Fruit fly (Drosophila melanogaster) whole organism, embryonic: ENCODE measurements around the gene CG13884.

ENCODE experiments used
- Bdp1 ChIP-seq: fragments of 200-800 bp; sonication (Bioruptor generic); optimal IDR thresholded peaks from 3 replicates; lab custom pipeline; 2016; ENCODE audit warnings: missing biosample characterization, missing genetic modification characterization
- CG10979 ChIP-seq: fragments of 200-800 bp; sonication (Bioruptor generic); optimal IDR thresholded peaks from 2 replicates; lab custom pipeline; 2018; ENCODE audit warnings: missing biosample characterization, mild to moderate bottlenecking, missing genetic modification characterization, moderate library complexity
- CG11247 ChIP-seq: fragments of 200-800 bp; sonication (Bioruptor generic); IDR thresholded peaks from 2 replicates; pipeline ENCODE4 v1.3.6; 2022; ENCODE audit warnings: missing biosample characterization, missing genetic modification characterization
- CG11456 ChIP-seq: fragments of 200-800 bp; sonication (Bioruptor generic); IDR thresholded peaks from 3 replicates; pipeline ENCODE4 v1.3.6; 2022; ENCODE audit warnings: missing biosample characterization, missing genetic modification characterization
- CG12236 ChIP-seq: fragments of 200-800 bp; sonication (Bioruptor generic); optimal IDR thresholded peaks from 2 replicates; lab custom pipeline; 2016; ENCODE audit warnings: missing biosample characterization, missing genetic modification characterization
- CG13287 ChIP-seq: fragments of 200-800 bp; sonication (Bioruptor generic); IDR thresholded peaks from 2 replicates; pipeline ENCODE4 v1.3.6; 2022; ENCODE audit warnings: missing biosample characterization, missing genetic modification characterization; ENCODE audit not compliant: partially characterized antibody
- CG14050 ChIP-seq: fragments of 200-800 bp; sonication (Bioruptor generic); IDR thresholded peaks from 3 replicates; pipeline ENCODE4 v1.3.6; 2022; ENCODE audit warnings: missing biosample characterization, missing genetic modification characterization
- CG14965 ChIP-seq: fragments of 200-800 bp; sonication (Bioruptor generic); optimal IDR thresholded peaks from 2 replicates; lab custom pipeline; 2016; ENCODE audit warnings: missing biosample characterization, missing genetic modification characterization, borderline replicate concordance
- CG16779 ChIP-seq: fragments of 200-800 bp; sonication (Bioruptor generic); IDR thresholded peaks from 2 replicates; pipeline ENCODE4 v1.3.6; 2022; ENCODE audit warnings: missing biosample characterization, missing genetic modification characterization
- CG16863 ChIP-seq: fragments of 200-800 bp; sonication (Bioruptor generic); optimal IDR thresholded peaks from 3 replicates; lab custom pipeline; 2016; ENCODE audit warnings: missing biosample characterization, missing genetic modification characterization
- CG17359 ChIP-seq: fragments of 200-800 bp; sonication (Bioruptor generic); optimal IDR thresholded peaks from 3 replicates; lab custom pipeline; 2018; ENCODE audit warnings: missing biosample characterization, mild to moderate bottlenecking, missing genetic modification characterization, moderate library complexity
- CG18011 ChIP-seq: fragments of 200-800 bp; sonication (Bioruptor generic); optimal IDR thresholded peaks from 2 replicates; lab custom pipeline; 2017; ENCODE audit warnings: missing biosample characterization, missing genetic modification characterization, mild to moderate bottlenecking, moderate library complexity, missing genotype
- CG18262 ChIP-seq: fragments of 200-800 bp; optimal IDR thresholded peaks from 3 replicates; lab custom pipeline; 2019; ENCODE audit warnings: missing biosample characterization, mild to moderate bottlenecking, missing genetic modification characterization, moderate library complexity
- CG18476 ChIP-seq: fragments of 200-800 bp; sonication (Bioruptor generic); optimal IDR thresholded peaks from 2 replicates; lab custom pipeline; 2016; ENCODE audit warnings: missing biosample characterization, mild to moderate bottlenecking, missing genetic modification characterization
- CG2712 ChIP-seq: fragments of 200-800 bp; optimal IDR thresholded peaks from 3 replicates; lab custom pipeline; 2019; ENCODE audit warnings: missing biosample characterization, mild to moderate bottlenecking, missing genetic modification characterization, moderate library complexity
- CG33557 ChIP-seq: fragments of 200-800 bp; sonication (Bioruptor generic); optimal IDR thresholded peaks from 2 replicates; lab custom pipeline; 2019; ENCODE audit warnings: missing biosample characterization, mild to moderate bottlenecking, missing genetic modification characterization, moderate library complexity
- CG3726 ChIP-seq: fragments of 200-800 bp; sonication (Bioruptor generic); IDR thresholded peaks from 3 replicates; pipeline ENCODE4, ENCODE4 v1.3.6; 2022; ENCODE audit warnings: missing biosample characterization, missing genetic modification characterization
- CG4282 ChIP-seq: fragments of 200-800 bp; sonication (Bioruptor generic); optimal IDR thresholded peaks from 2 replicates; lab custom pipeline; 2016; ENCODE audit warnings: missing biosample characterization, missing genetic modification characterization
- CG7928 ChIP-seq: fragments of 200-800 bp; sonication (Bioruptor generic); optimal IDR thresholded peaks from 2 replicates; lab custom pipeline; 2017; ENCODE audit warnings: missing biosample characterization, mild to moderate bottlenecking, missing genetic modification characterization
- CG8388 ChIP-seq: fragments of 200-800 bp; sonication (Bioruptor generic); optimal IDR thresholded peaks from 2 replicates; lab custom pipeline; 2019; ENCODE audit warnings: missing biosample characterization, mild to moderate bottlenecking, missing genetic modification characterization, moderate library complexity
- CTCF ChIP-seq: fragments of 200-800 bp; sonication (Bioruptor generic); optimal IDR thresholded peaks from 2 replicates; lab custom pipeline; 2017; ENCODE audit warnings: missing biosample characterization, mild to moderate bottlenecking, missing genetic modification characterization, moderate library complexity
- CoRest ChIP-seq: fragments of 200-800 bp; sonication (Bioruptor generic); optimal IDR thresholded peaks from 3 replicates; lab custom pipeline; 2018; ENCODE audit warnings: missing biosample characterization, mild to moderate bottlenecking, missing genetic modification characterization, moderate library complexity
- D19A ChIP-seq: fragments of 200-800 bp; optimal IDR thresholded peaks from 3 replicates; lab custom pipeline; 2019; ENCODE audit warnings: missing biosample characterization, mild to moderate bottlenecking, missing genetic modification characterization, moderate library complexity
- Hr51 ChIP-seq, 2 experiments: fragments of 200-800 bp; sonication (Bioruptor generic); optimal IDR thresholded peaks; 2 replicates in 1 of 2; 3 replicates in 1 of 2; lab custom pipeline; 2016 to 2018; ENCODE audit warnings: missing biosample characterization in 2 of 2, missing genetic modification characterization in 2 of 2, mild to moderate bottlenecking in 1 of 2, moderate library complexity in 1 of 2
- Lhr ChIP-seq: fragments of 200-800 bp; sonication (Bioruptor generic); optimal IDR thresholded peaks from 3 replicates; lab custom pipeline; 2017; ENCODE audit warnings: mild to moderate bottlenecking, missing biosample characterization, missing genetic modification reagents, missing genetic modification characterization
- MBD-R2 ChIP-seq: fragments of 200-800 bp; sonication (Bioruptor generic); IDR thresholded peaks from 2 replicates; pipeline ENCODE4 v1.3.6; 2022; ENCODE audit warnings: missing biosample characterization, missing genetic modification characterization
- Med ChIP-seq: fragments of 200-800 bp; sonication (Bioruptor generic); peaks from one replicate; lab custom pipeline; 2016; ENCODE audit warnings: missing biosample characterization, missing genetic modification characterization, mild to moderate bottlenecking, inconsistent platforms, moderate library complexity
- Myb ChIP-seq: fragments of 200-800 bp; sonication (Bioruptor generic); optimal IDR thresholded peaks from 2 replicates; lab custom pipeline; 2016; ENCODE audit warnings: missing biosample characterization, missing genetic modification characterization
- Optix ChIP-seq: fragments of 200-800 bp; sonication (Bioruptor generic); IDR thresholded peaks from 3 replicates; pipeline ENCODE4 v1.3.6; 2022; ENCODE audit warnings: missing biosample characterization, missing genetic modification characterization
- Rfx ChIP-seq: fragments of 200-800 bp; sonication (Bioruptor generic); IDR thresholded peaks from 2 replicates; pipeline ENCODE4 v1.3.6; 2022; ENCODE audit warnings: missing biosample characterization, missing genetic modification characterization
- Sin3A ChIP-seq: fragments of >200 bp; optimal IDR thresholded peaks from 2 replicates; lab custom pipeline; 2018
- Trl ChIP-seq, 3 experiments: fragments of >200 bp in 2 of 3; fragments of 200-800 bp in 1 of 3; sonication (Bioruptor generic) in 1 of 3; optimal IDR thresholded peaks; 2 replicates in 1 of 3; 3 replicates in 2 of 3; lab custom pipeline; 2016 to 2017; ENCODE audit warnings: missing biosample characterization in 1 of 3, missing genetic modification characterization in 1 of 3
- Usf ChIP-seq: fragments of 200-800 bp; sonication (Bioruptor generic); optimal IDR thresholded peaks from 2 replicates; lab custom pipeline; 2017; ENCODE audit warnings: missing genotype, missing biosample characterization, missing genetic modification characterization
- Xbp1 ChIP-seq: fragments of 200-800 bp; sonication (Bioruptor generic); optimal IDR thresholded peaks from 3 replicates; lab custom pipeline; 2016; ENCODE audit warnings: missing biosample characterization, mild to moderate bottlenecking, missing genetic modification characterization
- ap ChIP-seq: fragments of 200-800 bp; sonication (Bioruptor generic); IDR thresholded peaks from 2 replicates; pipeline ENCODE4 v1.3.6; 2022; ENCODE audit warnings: missing biosample characterization, missing genetic modification characterization
- bcd ChIP-seq: fragments of 200-800 bp; sonication (Bioruptor generic); optimal IDR thresholded peaks from 2 replicates; lab custom pipeline; 2017; ENCODE audit warnings: missing biosample characterization, mild to moderate bottlenecking, missing genetic modification characterization
- bsh ChIP-seq, 2 experiments: fragments of 200-800 bp; sonication (Bioruptor generic); optimal IDR thresholded peaks; 2 replicates each; lab custom pipeline; 2017 to 2018; ENCODE audit warnings: mild to moderate bottlenecking in 2 of 2, missing biosample characterization in 2 of 2, missing genetic modification characterization in 2 of 2, moderate library complexity in 1 of 2
- caup ChIP-seq: fragments of 200-800 bp; sonication (Bioruptor generic); optimal IDR thresholded peaks from 3 replicates; lab custom pipeline; 2017; ENCODE audit warnings: missing biosample characterization, mild to moderate bottlenecking, missing genetic modification characterization, moderate library complexity; ENCODE audit not compliant: severe bottlenecking
- croc ChIP-seq: fragments of 200-800 bp; sonication (Bioruptor generic); conservative IDR thresholded peaks from 3 replicates; pipeline ENCODE4 v1.3.6; 2022; ENCODE audit warnings: missing biosample characterization, missing genetic modification characterization
- dmrt11E ChIP-seq: fragments of 200-800 bp; sonication (Bioruptor generic); optimal IDR thresholded peaks from 3 replicates; lab custom pipeline; 2018; ENCODE audit warnings: missing biosample characterization, mild to moderate bottlenecking, missing genetic modification characterization, moderate library complexity
- eve ChIP-seq, 2 experiments: fragments of >200 bp; optimal IDR thresholded peaks; 2 replicates each; lab custom pipeline; 2017; ENCODE audit warnings: missing biosample characterization in 2 of 2, missing genetic modification characterization in 2 of 2
- grau ChIP-seq: fragments of 200-800 bp; optimal IDR thresholded peaks from 3 replicates; lab custom pipeline; 2019; ENCODE audit warnings: missing biosample characterization, mild to moderate bottlenecking, missing genetic modification characterization, moderate library complexity
- gsb ChIP-seq: fragments of 200-800 bp; sonication (Bioruptor generic); IDR thresholded peaks from 2 replicates; pipeline ENCODE4 v1.3.6; 2022; ENCODE audit warnings: missing biosample characterization, missing genetic modification characterization
- lola ChIP-seq, 3 experiments: fragments of >200 bp in 2 of 3; fragments of 200-800 bp in 1 of 3; sonication (Bioruptor generic) in 1 of 3; optimal IDR thresholded peaks; 2 replicates each; lab custom pipeline; 2017 to 2019; ENCODE audit warnings: missing biosample characterization in 3 of 3, missing genetic modification characterization in 3 of 3, mild to moderate bottlenecking in 1 of 3, moderate library complexity in 1 of 3
- lov ChIP-seq, 2 experiments: fragments of 200-800 bp in 1 of 2; fragments of >200 bp in 1 of 2; sonication (Bioruptor generic) in 1 of 2; IDR thresholded peaks in 1 of 2; optimal IDR thresholded peaks in 1 of 2; 2 replicates in 1 of 2; 3 replicates in 1 of 2; pipeline versions ENCODE4 v1.3.6 to Lab custom; 2017 to 2022; ENCODE audit warnings: missing biosample characterization in 1 of 2, missing genetic modification characterization in 1 of 2
- nerfin-1 ChIP-seq: fragments of 200-800 bp; sonication (Bioruptor generic); optimal IDR thresholded peaks from 3 replicates; lab custom pipeline; 2019; ENCODE audit warnings: missing biosample characterization, mild to moderate bottlenecking, missing genetic modification characterization, moderate library complexity
- pum ChIP-seq: fragments of 200-800 bp; sonication (Bioruptor generic); optimal IDR thresholded peaks from 2 replicates; lab custom pipeline; 2016; ENCODE audit warnings: missing biosample characterization, missing genetic modification characterization
- row ChIP-seq: fragments of 200-800 bp; sonication (Bioruptor generic); IDR thresholded peaks from 3 replicates; pipeline ENCODE4 v1.3.6; 2022; ENCODE audit warnings: missing biosample characterization, missing genetic modification characterization
- sisA ChIP-seq: fragments of 200-800 bp; sonication (Bioruptor generic); IDR thresholded peaks from 2 replicates; pipeline ENCODE4 v1.3.6; 2022; ENCODE audit warnings: missing biosample characterization, missing genetic modification characterization
- trem ChIP-seq: fragments of 200-800 bp; optimal IDR thresholded peaks from 3 replicates; lab custom pipeline; 2019; ENCODE audit warnings: missing biosample characterization, mild to moderate bottlenecking, missing genetic modification characterization, moderate library complexity

The CG13884 gene

dm6 chr3L:395192-395591, 29.0 kb upstream of the CG13884 start (continued):
- no peak for TF ChIP-seq CG3726 (GFP tag; lab: Robert Waterston, UW)
- peak in 1 of 2 experiments; percentile 20 for TF ChIP-seq Hr51 (GFP tag; optimal IDR thresholded peaks at IDR 0.05; lab: Kevin White, UChicago)
- TF ChIP-seq CG11456, result no peak
- peak; percentile 36 for TF ChIP-seq Med
- TF ChIP-seq D19A, result peak; percentile 30
- TF ChIP-seq CG14965 (GFP tag; lab: Kevin White, UChicago), result no peak
- no peak for TF ChIP-seq Sin3A (lab: Kevin White, UChicago)
- TF ChIP-seq Optix (GFP tag; lab: Robert Waterston, UW), result no peak
- peak; percentile 50 for TF ChIP-seq CG2712 (tag; lab: Kevin White, UChicago)
- TF ChIP-seq CTCF (GFP tag; lab: Kevin White, UChicago), result no peak
- TF ChIP-seq trem (tag; lab: Kevin White, UChicago), result peak; percentile 6
- no peak for TF ChIP-seq lov (optimal IDR thresholded peaks at IDR 0.05; lab: Kevin White, UChicago)
- no peak for TF ChIP-seq lov (GFP tag; IDR thresholded peaks at IDR 0.05; lab: Robert Waterston, UW)
- peak; percentile 10 for TF ChIP-seq bcd
- TF ChIP-seq CG33557 (GFP tag; lab: Kevin White, UChicago), result no peak
- no peak for TF ChIP-seq CG4282
- TF ChIP-seq CG18476 (GFP tag; lab: Kevin White, UChicago), result no peak
- no peak for TF ChIP-seq Bdp1
- TF ChIP-seq gsb, result no peak
- peak; percentile 45 for TF ChIP-seq CG10979 (tag; lab: Kevin White, UChicago)
- TF ChIP-seq CG16863, result no peak
- TF ChIP-seq CG18011, result no peak
- TF ChIP-seq CG18262 (tag; lab: Kevin White, UChicago), result peak; percentile 40
- no peak for TF ChIP-seq eve (GFP tag; optimal IDR thresholded peaks at IDR 0.05; lab: Kevin White, UChicago)
- no peak for TF ChIP-seq ap (GFP tag; lab: Robert Waterston, UW)
- peak; percentile 40 for TF ChIP-seq dmrt11E (tag; lab: Kevin White, UChicago)
- no peak for TF ChIP-seq CG11247 (GFP tag; lab: Robert Waterston, UW)
- TF ChIP-seq CG7928, result no peak
- peak in 1 of 2 experiments; percentile 49 for TF ChIP-seq bsh (GFP tag; optimal IDR thresholded peaks at IDR 0.05; lab: Kevin White, UChicago)
- TF ChIP-seq Rfx (GFP tag; lab: Robert Waterston, UW), result 0 out of 2 replicates have a peak, but pooled peaks have one; percentile 22
- no peak for TF ChIP-seq Usf (GFP tag; lab: Kevin White, UChicago)
- TF ChIP-seq nerfin-1 (tag; lab: Kevin White, UChicago), result no peak
- no peak for TF ChIP-seq CG13287 (GFP tag; lab: Robert Waterston, UW)
- no peak for TF ChIP-seq Trl (optimal IDR thresholded peaks at IDR 0.05; lab: Kevin White, UChicago)
- TF ChIP-seq Trl (GFP tag; optimal IDR thresholded peaks at IDR 0.05; lab: Kevin White, UChicago), result no peak
- TF ChIP-seq Myb (GFP tag; lab: Kevin White, UChicago), result no peak
- TF ChIP-seq CG14050, result no peak
- peak; percentile 16 for TF ChIP-seq CG17359 (tag; lab: Kevin White, UChicago)
- TF ChIP-seq croc (GFP tag; lab: Robert Waterston, UW), result no peak
- TF ChIP-seq CG8388, result peak; percentile 5
- no peak; the same call in 1 of the 2 replicates for TF ChIP-seq sisA
- TF ChIP-seq CG16779 (GFP tag; lab: Robert Waterston, UW), result no peak
- no peak for TF ChIP-seq MBD-R2 (GFP tag; lab: Robert Waterston, UW)
- TF ChIP-seq lola (GFP tag; optimal IDR thresholded peaks at IDR 0.05; lab: Kevin White, UChicago), result peak in 1 of 3 experiments; percentile 46
- TF ChIP-seq CoRest (tag; lab: Kevin White, UChicago), result peak; percentile 30
- TF ChIP-seq pum (GFP tag; lab: Kevin White, UChicago), result no peak
- peak; percentile 6 for TF ChIP-seq Xbp1 (GFP tag; lab: Kevin White, UChicago)
- no peak for TF ChIP-seq caup (GFP tag; lab: Kevin White, UChicago)
- no peak for TF ChIP-seq CG12236 (GFP tag; lab: Kevin White, UChicago)
- peak; percentile 28; the same call in 1 of the 3 replicates for TF ChIP-seq row
- no peak for TF ChIP-seq Lhr (GFP tag; lab: Kevin White, UChicago)
- TF ChIP-seq grau (tag; lab: Kevin White, UChicago), result peak; percentile 55
